Worm (Caenorhabditis elegans): ENCODE data around the gene str-56.

Gene str-56

DNA sequence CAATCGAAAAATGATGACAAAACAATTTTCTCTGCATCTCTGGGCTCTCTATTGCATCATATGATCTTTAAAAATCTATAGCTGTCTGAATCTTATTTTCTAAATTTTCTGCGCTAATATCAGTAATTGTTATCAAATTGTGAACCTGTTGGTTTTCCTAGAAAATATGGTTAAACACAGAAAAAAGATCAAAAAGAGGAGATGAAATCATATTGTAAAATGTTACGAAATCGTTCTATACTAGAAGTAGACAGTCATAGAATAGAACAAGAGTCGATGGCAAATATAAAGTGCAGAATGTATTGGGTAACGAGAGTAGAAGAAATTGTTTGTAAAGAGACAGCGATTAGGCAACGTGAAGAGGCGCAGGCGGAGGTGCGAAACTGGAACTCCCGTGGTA lies 8.3 kb downstream of the str-56 start (continued):
- TF ChIP-seq snu-23 (GFP tag; optimal IDR thresholded peaks at IDR 0.05): peak; percentile 37

DNA sequence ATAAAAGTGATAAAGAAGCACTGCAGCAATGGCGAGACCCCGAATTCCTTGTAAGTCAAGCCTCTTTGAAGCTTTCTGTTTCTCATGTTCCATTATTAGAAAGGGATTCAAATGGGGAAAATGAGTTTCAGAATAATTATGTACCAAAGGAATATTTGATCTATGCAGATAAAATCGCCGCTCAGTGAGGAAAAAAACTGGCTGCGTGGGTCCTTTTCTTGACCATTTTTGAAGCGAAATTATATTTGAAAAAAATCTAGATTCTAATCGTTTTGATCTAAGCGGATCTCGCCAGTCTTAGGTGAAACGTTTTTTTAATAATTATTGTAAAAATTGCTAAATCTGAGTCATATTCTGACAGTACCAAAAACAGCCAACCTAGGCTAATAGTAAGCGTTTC lies 12.3 kb downstream of the str-56 start, which contains the start of gene oac-42:
Gene oac-42, minus strand, starts transcription at position 101 of the 400 bp plus-strand sequence.
- TF ChIP-seq tlp-1 (tag; optimal IDR thresholded peaks at IDR 0.05) (no peak), lir-3 (tag; optimal IDR thresholded peaks at IDR 0.05; ENCODE audit: poor library complexity) (no peak), xbp-1 (tag; optimal IDR thresholded peaks at IDR 0.05) (no peak)

ce11 chrV:15885967-15886366 lies 13.6 kb downstream of the str-56 start, which contains the start of gene T06C12.9:
Gene T06C12.9 (minus strand): TSS chrV:15886067.
- TF ChIP-seq nhr-237 (tag; optimal IDR thresholded peaks at IDR 0.05) (no peak), nhr-85 (tag) (peak; percentile 20)

DNA sequence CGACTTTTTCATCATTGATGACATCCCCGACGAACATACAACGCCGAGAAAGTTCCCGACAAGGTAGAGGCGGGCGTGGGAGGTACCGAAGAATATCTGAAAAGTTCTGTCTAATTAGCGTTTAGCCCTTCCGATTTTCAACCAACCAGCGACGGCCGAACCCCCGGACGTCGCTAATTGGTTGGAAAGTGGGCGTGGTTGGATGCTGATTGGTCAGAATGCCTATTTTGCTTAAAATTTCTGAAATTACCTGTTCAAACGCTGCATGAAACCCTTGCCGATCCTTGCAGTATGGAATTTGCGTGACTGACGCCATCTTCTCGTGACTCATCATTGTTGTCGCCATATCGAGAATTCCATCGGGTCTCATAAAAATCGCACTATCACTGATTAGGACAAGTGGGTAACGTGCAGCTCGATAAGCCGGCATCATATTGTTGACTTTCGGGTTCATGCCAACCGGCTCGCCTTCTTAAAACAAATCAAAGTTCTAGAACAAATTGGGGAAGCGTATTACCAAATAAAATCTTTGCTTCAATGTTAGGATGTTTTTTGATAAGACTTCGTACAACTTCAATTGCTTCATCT lies 15.4 kb downstream of the str-56 start:
- TF ChIP-seq ceh-82 (tag; optimal IDR thresholded peaks at IDR 0.05) (no peak), ces-1 (GFP tag; optimal IDR thresholded peaks at IDR 0.05) (no peak), F16B12.6 (tag; optimal IDR thresholded peaks at IDR 0.05) (no peak), sptf-1 (tag; optimal IDR thresholded peaks at IDR 0.05) (no peak), pqm-1 (tag; optimal IDR thresholded peaks at IDR 0.05) (no peak), lin-39 (tag; optimal IDR thresholded peaks at IDR 0.05) (no peak), alr-1 (tag; optimal IDR thresholded peaks at IDR 0.05; ENCODE audit: borderline replicate concordance) (no peak), tlp-1 (tag; optimal IDR thresholded peaks at IDR 0.05) (peak; percentile 19), nhr-20 (tag; optimal IDR thresholded peaks at IDR 0.05) (peak; percentile 24), efl-1 (optimal IDR thresholded peaks at IDR 0.05) (no peak), efl-1 (GFP tag; optimal IDR thresholded peaks at IDR 0.05 in 1 of 2) (no peak), rnt-1 (tag; optimal IDR thresholded peaks at IDR 0.05) (no peak), swsn-7 (tag; optimal IDR thresholded peaks at IDR 0.05) (no peak), unc-30 (tag; optimal IDR thresholded peaks at IDR 0.05) (no peak), jun-1 (tag; optimal IDR thresholded peaks at IDR 0.05) (no peak), ama-1 (optimal IDR thresholded peaks at IDR 0.05) (no peak), nhr-237 (tag; optimal IDR thresholded peaks at IDR 0.05) (no peak), nhr-90 (tag; optimal IDR thresholded peaks at IDR 0.05; ENCODE audit: poor library complexity) (peak; percentile 18), elt-2 (tag; optimal IDR thresholded peaks at IDR 0.05) (peak; percentile 87), xbp-1 (tag; optimal IDR thresholded peaks at IDR 0.05) (no peak), hlh-4 (tag; optimal IDR thresholded peaks at IDR 0.05) (no peak), nhr-47 (tag; optimal IDR thresholded peaks at IDR 0.05) (no peak), snu-23 (GFP tag; optimal IDR thresholded peaks at IDR 0.05) (no peak), fkh-10 (GFP tag; optimal IDR thresholded peaks at IDR 0.05) (no peak), unc-98 (GFP tag; IDR thresholded peaks at IDR 0.05) (no peak), unc-130 (tag; optimal IDR thresholded peaks at IDR 0.05) (no peak), mep-1 (tag; optimal IDR thresholded peaks at IDR 0.05) (no peak), fkh-8 (tag; optimal IDR thresholded peaks at IDR 0.05) (no peak), lsy-2 (tag; optimal IDR thresholded peaks at IDR 0.05) (no peak), ztf-4 (tag; optimal IDR thresholded peaks at IDR 0.05) (no peak), efl-3 (GFP tag; optimal IDR thresholded peaks at IDR 0.05) (no peak), dsc-1 (tag; optimal IDR thresholded peaks at IDR 0.05) (no peak), lin-35 (GFP tag; optimal IDR thresholded peaks at IDR 0.05) (peak in 1 of 2 experiments; percentile 25)

DNA sequence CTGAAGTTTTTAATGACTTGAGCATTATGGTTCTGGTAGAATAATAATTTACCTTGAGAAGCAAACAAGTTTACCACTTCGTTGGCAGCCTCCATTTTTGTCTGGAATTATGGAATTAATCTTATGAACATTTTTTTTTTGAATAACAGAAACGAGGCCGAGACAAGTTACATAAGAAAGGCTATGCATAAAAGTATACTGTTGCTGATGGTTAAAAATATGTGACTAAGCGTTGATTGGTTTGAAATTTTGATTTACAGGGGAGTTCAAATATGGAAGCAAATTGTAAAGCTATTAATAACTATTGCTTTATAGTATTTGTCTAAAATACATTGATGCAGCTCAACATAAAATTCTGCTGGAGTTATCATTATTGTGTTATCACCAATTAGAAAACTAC lies 16.4 kb downstream of the str-56 start, which contains the start of gene cgt-1:
Gene cgt-1, minus strand, starts transcription at position 101 of the 400 bp plus-strand sequence.
- peak; percentile 24 for TF ChIP-seq elt-2 (tag; optimal IDR thresholded peaks at IDR 0.05)
- no peak for TF ChIP-seq fos-1 (tag; optimal IDR thresholded peaks at IDR 0.05)

All from whole organism, L1 larva.